Worm (Caenorhabditis elegans): Measurements from ENCODE around the gene mex-1.

Gene mex-1

DNA sequence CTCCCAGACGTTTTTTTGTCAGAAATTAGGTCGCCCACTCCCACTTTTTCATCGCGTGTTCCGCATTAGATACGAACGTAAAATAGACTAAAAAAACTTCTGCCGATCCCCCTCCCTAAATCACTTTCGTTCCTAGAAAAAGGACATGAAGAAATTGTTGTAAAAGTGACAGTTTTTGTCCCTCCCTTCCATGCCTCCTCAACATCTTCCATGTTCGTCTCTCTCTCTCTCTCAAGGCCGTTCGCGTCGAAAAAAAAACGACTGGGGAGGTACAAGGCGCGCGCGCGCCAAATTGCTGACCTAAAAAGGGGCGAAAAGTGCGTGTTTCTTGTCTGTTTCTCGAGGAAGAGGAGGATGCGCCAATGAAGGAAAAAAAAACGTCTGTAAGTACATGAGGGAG is 39.7 kb upstream of the mex-1 start (continued):
- TF ChIP-seq R02D3.7 (tag; optimal IDR thresholded peaks at IDR 0.05) (no peak), F44E2.7 (GFP tag; IDR thresholded peaks at IDR 0.05) (no peak), Y5F2A.4 (GFP tag; optimal IDR thresholded peaks at IDR 0.05) (no peak), F49E8.2 (tag; optimal IDR thresholded peaks at IDR 0.05; ENCODE audit: borderline replicate concordance) (no peak), F26F4.8 (GFP tag; conservative IDR thresholded peaks at IDR 0.05) (no peak)

DNA sequence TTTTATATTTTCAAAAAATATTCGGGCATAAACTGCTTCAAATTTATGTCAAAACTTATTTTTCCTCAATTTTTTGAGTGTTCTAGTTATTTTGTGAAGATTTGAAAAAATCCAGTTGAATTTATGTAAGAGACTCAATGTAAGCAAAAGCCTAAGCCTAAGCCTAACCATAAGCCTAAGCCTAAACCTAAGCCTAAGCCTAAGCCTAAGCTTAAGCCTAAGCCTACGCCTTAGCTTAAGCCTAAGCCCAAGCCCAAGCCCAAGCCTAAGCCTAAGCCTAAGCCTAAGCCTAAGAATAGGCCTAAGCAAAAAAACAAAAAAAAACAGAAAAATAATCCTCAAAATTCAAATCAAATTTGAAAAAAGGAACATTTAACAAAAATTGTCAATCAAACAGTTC is 38.3 kb upstream of the mex-1 start:
- TF ChIP-seq saeg-2 (GFP tag; IDR thresholded peaks at IDR 0.05) (no peak), ZK546.5 (tag; optimal IDR thresholded peaks at IDR 0.05) (no peak), hlh-30 (tag; optimal IDR thresholded peaks at IDR 0.05; ENCODE audit: insufficient read depth) (no peak), gei-8 (GFP tag; optimal IDR thresholded peaks at IDR 0.05) (no peak), lin-15B (tag; optimal IDR thresholded peaks at IDR 0.05) (no peak), zag-1 (tag; optimal IDR thresholded peaks at IDR 0.05) (no peak), egl-27 (tag; optimal IDR thresholded peaks at IDR 0.05) (no peak)

ce11 chrII:11935266-11935665 is 33.2 kb upstream of the mex-1 start, which contains the start of gene lin-29:
Gene lin-29 (minus strand): TSS chrII:11935343.
- no peak for TF ChIP-seq php-3 (GFP tag; IDR thresholded peaks at IDR 0.05)
- peak in 1 of 2 experiments; percentile 66 for TF ChIP-seq unc-62 (GFP tag; optimal IDR thresholded peaks at IDR 0.05 in 1 of 2)
- no peak for TF ChIP-seq unc-62 (tag; optimal IDR thresholded peaks at IDR 0.05)
- no peak for TF ChIP-seq lim-7 (GFP tag; IDR thresholded peaks at IDR 0.05)
- TF ChIP-seq tag-97 (GFP tag; IDR thresholded peaks at IDR 0.05) = no peak

ce11 chrII:11936393-11936792 is 32.0 kb upstream of the mex-1 start:
- TF ChIP-seq Y105C5A.15 (GFP tag; IDR thresholded peaks at IDR 0.05) = no peak
- no peak for TF ChIP-seq fkh-10 (GFP tag; optimal IDR thresholded peaks at IDR 0.05)
- no peak for TF ChIP-seq mdt-29 (GFP tag; IDR thresholded peaks at IDR 0.05)
- TF ChIP-seq ceh-82 (tag; optimal IDR thresholded peaks at IDR 0.05) = no peak
- no peak for TF ChIP-seq spr-1 (tag; optimal IDR thresholded peaks at IDR 0.05)
- no peak for TF ChIP-seq T20F7.1 (GFP tag; optimal IDR thresholded peaks at IDR 0.05)
- no peak for TF ChIP-seq unc-39 (tag; optimal IDR thresholded peaks at IDR 0.05)
- no peak for TF ChIP-seq egl-27 (tag; optimal IDR thresholded peaks at IDR 0.05)
- no peak for TF ChIP-seq ceh-28 (tag; optimal IDR thresholded peaks at IDR 0.05)
- peak; percentile 71 for TF ChIP-seq pqm-1 (tag; optimal IDR thresholded peaks at IDR 0.05)
- no peak for TF ChIP-seq F49E8.2 (tag; optimal IDR thresholded peaks at IDR 0.05; ENCODE audit: borderline replicate concordance)
- TF ChIP-seq nhr-28 (tag; optimal IDR thresholded peaks at IDR 0.05) = peak; percentile 6
- no peak for TF ChIP-seq unc-130 (GFP tag; optimal IDR thresholded peaks at IDR 0.05)
- TF ChIP-seq T26A8.4 (GFP tag; IDR thresholded peaks at IDR 0.05) = no peak
- TF ChIP-seq vab-7 (GFP tag; IDR thresholded peaks at IDR 0.05) = no peak
- peak; percentile 18; the same call in 1 of the 2 replicates for TF ChIP-seq dmd-6 (GFP tag; IDR thresholded peaks at IDR 0.05)
- no peak for TF ChIP-seq egl-43 (GFP tag; IDR thresholded peaks at IDR 0.05)
- no peak for TF ChIP-seq nhr-6 (tag; optimal IDR thresholded peaks at IDR 0.05)
- no peak for TF ChIP-seq attf-4 (tag; optimal IDR thresholded peaks at IDR 0.05)
- no peak for TF ChIP-seq tag-97 (GFP tag; IDR thresholded peaks at IDR 0.05)
- TF ChIP-seq skn-1 (tag; optimal IDR thresholded peaks at IDR 0.05) = no peak
- no peak for TF ChIP-seq lim-7 (GFP tag; IDR thresholded peaks at IDR 0.05)
- no peak for TF ChIP-seq lin-15B (tag; optimal IDR thresholded peaks at IDR 0.05)
- TF ChIP-seq snpc-1.2 (GFP tag; IDR thresholded peaks at IDR 0.05) = no peak
- TF ChIP-seq hlh-11 (tag; optimal IDR thresholded peaks at IDR 0.05) = peak; percentile 20
- no peak for TF ChIP-seq ama-1 (optimal IDR thresholded peaks at IDR 0.05)
- TF ChIP-seq ceh-44 (GFP tag; IDR thresholded peaks at IDR 0.05) = no peak
- no peak for TF ChIP-seq nhr-25 (tag; optimal IDR thresholded peaks at IDR 0.05; ENCODE audit: borderline replicate concordance, insufficient read depth)
- TF ChIP-seq daf-12 (tag; optimal IDR thresholded peaks at IDR 0.05) = no peak
- TF ChIP-seq nhr-111 (GFP tag; optimal IDR thresholded peaks at IDR 0.05) = no peak
- TF ChIP-seq F44E2.7 (GFP tag; IDR thresholded peaks at IDR 0.05) = no peak
- no peak for TF ChIP-seq mdl-1 (tag; optimal IDR thresholded peaks at IDR 0.05)
- no peak for TF ChIP-seq ctbp-1 (GFP tag; IDR thresholded peaks at IDR 0.05)
- no peak for TF ChIP-seq jun-1 (tag; optimal IDR thresholded peaks at IDR 0.05)
- TF ChIP-seq R02D3.7 (tag; optimal IDR thresholded peaks at IDR 0.05) = no peak
- TF ChIP-seq dve-1 (tag; optimal IDR thresholded peaks at IDR 0.05; ENCODE audit: insufficient read depth) = no peak
- no peak for TF ChIP-seq nhr-77 (tag; optimal IDR thresholded peaks at IDR 0.05)

Data from whole organism, L4 larva.